Worm (Caenorhabditis elegans) whole organism, mixed stage, embryonic: ENCODE data around the gene K08D8.3.

Experiments
- M03D4.4 ChIP-seq: sonication (generic microtip); optimal IDR thresholded peaks from 2 replicates; lab custom pipeline; 2017; ENCODE audit warnings: mild to moderate bottlenecking, missing genetic modification characterization, missing compliant biosample characterization
- bed-3 ChIP-seq: fragments of 200-800 bp; sonication (Bioruptor generic); optimal IDR thresholded peaks from 3 replicates; lab custom pipeline; 2018; ENCODE audit warnings: mild to moderate bottlenecking, missing genetic modification characterization, moderate library complexity, missing compliant biosample characterization
- blmp-1 ChIP-seq: fragments of 150-350 bp; optimal IDR thresholded peaks from 2 replicates; lab custom pipeline; 2014; ENCODE audit warnings: missing biosample characterization, missing genetic modification characterization
- ceh-39 ChIP-seq: fragments of 150-350 bp; optimal IDR thresholded peaks from 2 replicates; lab custom pipeline; 2014; ENCODE audit warnings: missing biosample characterization, missing genetic modification characterization
- ceh-43 ChIP-seq: fragments of 200-800 bp; sonication (Bioruptor generic); optimal IDR thresholded peaks from 2 replicates; lab custom pipeline; 2018; ENCODE audit warnings: mild to moderate bottlenecking, missing genetic modification characterization, moderate library complexity, missing compliant biosample characterization
- ceh-83 ChIP-seq: fragments of 200-800 bp; sonication (Bioruptor generic); optimal IDR thresholded peaks from 2 replicates; lab custom pipeline; 2018; ENCODE audit warnings: mild to moderate bottlenecking, missing genetic modification characterization, missing compliant biosample characterization
- ces-1 ChIP-seq: fragments of 150-350 bp; optimal IDR thresholded peaks from 2 replicates; lab custom pipeline; 2014; ENCODE audit warnings: missing biosample characterization, missing genetic modification reagents, missing genetic modification characterization
- cnd-1 ChIP-seq: fragments of 200-800 bp; sonication (Bioruptor generic); optimal IDR thresholded peaks from 2 replicates; lab custom pipeline; 2018; ENCODE audit warnings: mild to moderate bottlenecking, missing genetic modification characterization, missing compliant biosample characterization
- drap-1 ChIP-seq: fragments of 200-800 bp; sonication (Bioruptor generic); optimal IDR thresholded peaks from 3 replicates; lab custom pipeline; 2018; ENCODE audit warnings: mild to moderate bottlenecking, missing genetic modification characterization, missing compliant biosample characterization
- elt-1 ChIP-seq: sonication (generic microtip); optimal IDR thresholded peaks from 2 replicates; lab custom pipeline; 2017; ENCODE audit warnings: missing genetic modification characterization, mild to moderate bottlenecking, missing compliant biosample characterization, antibody characterized with exemption, moderate library complexity, borderline replicate concordance; ENCODE audit not compliant: insufficient read depth
- elt-3 ChIP-seq: fragments of 150-350 bp; optimal IDR thresholded peaks from 2 replicates; lab custom pipeline; 2014; ENCODE audit warnings: missing biosample characterization, missing genetic modification characterization
- ham-2 ChIP-seq: fragments of 200-800 bp; sonication (Bioruptor generic); optimal IDR thresholded peaks from 2 replicates; lab custom pipeline; 2018; ENCODE audit warnings: mild to moderate bottlenecking, missing genetic modification characterization, missing compliant biosample characterization
- hlh-1 ChIP-seq: fragments of 150-350 bp; optimal IDR thresholded peaks from 2 replicates; lab custom pipeline; 2014; ENCODE audit warnings: missing biosample characterization, missing genetic modification reagents, missing genetic modification characterization
- lin-13 ChIP-seq: fragments of 150-350 bp; optimal IDR thresholded peaks from 2 replicates; lab custom pipeline; 2014; ENCODE audit warnings: missing biosample characterization, missing genetic modification characterization
- lin-32 ChIP-seq: fragments of 200-800 bp; sonication (Bioruptor generic); optimal IDR thresholded peaks from 2 replicates; lab custom pipeline; 2018; ENCODE audit warnings: mild to moderate bottlenecking, missing genetic modification characterization, missing compliant biosample characterization
- lsy-2 ChIP-seq: fragments of 150-350 bp; optimal IDR thresholded peaks from 2 replicates; lab custom pipeline; 2014; ENCODE audit warnings: missing biosample characterization, missing genetic modification characterization
- mab-5 ChIP-seq: fragments of 150-350 bp; optimal IDR thresholded peaks from 2 replicates; lab custom pipeline; 2014; ENCODE audit warnings: missing biosample characterization, missing genetic modification characterization
- mep-1 ChIP-seq: fragments of 150-350 bp; optimal IDR thresholded peaks from 2 replicates; lab custom pipeline; 2017; ENCODE audit warnings: missing biosample characterization, missing genetic modification reagents, missing genetic modification characterization, inconsistent platforms
- nhr-12 ChIP-seq: fragments of 150-350 bp; optimal IDR thresholded peaks from 2 replicates; lab custom pipeline; 2014; ENCODE audit warnings: missing biosample characterization, missing genetic modification characterization
- nhr-2 ChIP-seq: fragments of 150-350 bp; optimal IDR thresholded peaks from 2 replicates; lab custom pipeline; 2014; ENCODE audit warnings: missing biosample characterization, missing genetic modification characterization
- nhr-28 ChIP-seq: fragments of 150-350 bp; optimal IDR thresholded peaks from 2 replicates; lab custom pipeline; 2014; ENCODE audit warnings: missing biosample characterization, missing genetic modification characterization
- nhr-76 ChIP-seq: sonication (generic microtip); optimal IDR thresholded peaks from 2 replicates; lab custom pipeline; 2017; ENCODE audit warnings: missing biosample characterization, missing genetic modification characterization
- pha-4 ChIP-seq: fragments of 150-350 bp; optimal IDR thresholded peaks from 2 replicates; lab custom pipeline; 2018; ENCODE audit warnings: missing biosample characterization, missing genetic modification reagents, missing genetic modification characterization
- sem-2 ChIP-seq: fragments of 200-800 bp; sonication (Bioruptor generic); optimal IDR thresholded peaks from 2 replicates; lab custom pipeline; 2018; ENCODE audit warnings: mild to moderate bottlenecking, missing genetic modification characterization, missing compliant biosample characterization
- snpc-4 ChIP-seq: fragments of 150-350 bp; optimal IDR thresholded peaks from 2 replicates; lab custom pipeline; 2014; ENCODE audit warnings: missing biosample characterization, missing genetic modification characterization
- sptf-1 ChIP-seq: sonication (generic microtip); optimal IDR thresholded peaks from 2 replicates; lab custom pipeline; 2017; ENCODE audit warnings: mild to moderate bottlenecking, missing genetic modification characterization, moderate library complexity, missing compliant biosample characterization
- tbx-8 ChIP-seq: fragments of 200-800 bp; sonication (Bioruptor generic); optimal IDR thresholded peaks from 2 replicates; lab custom pipeline; 2018; ENCODE audit warnings: mild to moderate bottlenecking, missing genetic modification characterization, moderate library complexity, missing compliant biosample characterization
- unc-120 ChIP-seq: sonication (generic microtip); optimal IDR thresholded peaks from 2 replicates; lab custom pipeline; 2017; ENCODE audit warnings: missing genetic modification characterization, missing compliant biosample characterization; ENCODE audit not compliant: poor library complexity, severe bottlenecking
- unc-39 ChIP-seq: fragments of 150-350 bp; optimal IDR thresholded peaks from 2 replicates; lab custom pipeline; 2014; ENCODE audit warnings: missing biosample characterization, missing genetic modification characterization
- unc-62 ChIP-seq: fragments of 150-350 bp; optimal IDR thresholded peaks from 2 replicates; lab custom pipeline; 2014; ENCODE audit warnings: missing biosample characterization, missing genetic modification reagents, missing genetic modification characterization
- zip-8 ChIP-seq: fragments of 150-350 bp; optimal IDR thresholded peaks from 2 replicates; lab custom pipeline; 2014; ENCODE audit warnings: missing biosample characterization, missing genetic modification characterization
- ztf-11 ChIP-seq: fragments of 150-350 bp; optimal IDR thresholded peaks from 2 replicates; lab custom pipeline; 2014; ENCODE audit warnings: missing biosample characterization, missing genetic modification characterization

The K08D8.3 gene

ce11 chrIV:12906529-12906928 is at the start of gene K08D8.3:
K08D8.3 (minus strand) TSS chrIV:12906659.
- TF ChIP-seq nhr-2 (tag; lab: Kevin White, UChicago) (no peak), snpc-4 (tag; lab: Kevin White, UChicago) (no peak), nhr-12 (tag; lab: Kevin White, UChicago) (no peak), lin-13 (tag; lab: Kevin White, UChicago) (no peak), elt-1 (tag; lab: Kevin White, UChicago) (no peak), hlh-1 (tag; lab: Kevin White, UChicago) (no peak), pha-4 (no peak), blmp-1 (tag; lab: Kevin White, UChicago) (no peak), nhr-76 (no peak), cnd-1 (tag; lab: Kevin White, UChicago) (no peak), ceh-43 (GFP tag; lab: Kevin White, UChicago) (no peak), ztf-11 (tag; lab: Kevin White, UChicago) (no peak), lin-32 (GFP tag; lab: Kevin White, UChicago) (no peak), unc-120 (tag; lab: Kevin White, UChicago) (no peak)

- TF ChIP-seq pha-4 (no peak), tbx-8 (GFP tag; lab: Kevin White, UChicago) (no peak), bed-3 (GFP tag; lab: Kevin White, UChicago) (no peak), elt-1 (tag; lab: Kevin White, UChicago) (no peak), lsy-2 (no peak), nhr-2 (tag; lab: Kevin White, UChicago) (no peak), nhr-12 (tag; lab: Kevin White, UChicago) (no peak), lin-32 (GFP tag; lab: Kevin White, UChicago) (no peak), sptf-1 (no peak), unc-62 (GFP tag; lab: Kevin White, UChicago) (no peak), lin-13 (tag; lab: Kevin White, UChicago) (no peak), nhr-76 (no peak), ceh-39 (no peak), drap-1 (no peak), snpc-4 (tag; lab: Kevin White, UChicago) (no peak), ztf-11 (tag; lab: Kevin White, UChicago) (no peak)
Measured at ce11 chrIV:12948470-12948869, 42.0 kb upstream of the K08D8.3 start, which contains the start of gene F55G11.10. F55G11.10 (plus strand) TSS chrIV:12948770.

ce11 chrIV:12946488-12946887 is 40.0 kb upstream of the K08D8.3 start, which contains the start of gene F55G11.1:
F55G11.1 (minus strand) TSS chrIV:12946588.
- TF ChIP-seq cnd-1 (tag; lab: Kevin White, UChicago) (no peak), tbx-8 (GFP tag; lab: Kevin White, UChicago) (no peak), lsy-2 (no peak), sem-2 (GFP tag; lab: Kevin White, UChicago) (no peak), ceh-43 (GFP tag; lab: Kevin White, UChicago) (no peak), M03D4.4 (tag; lab: Kevin White, UChicago) (no peak), mep-1 (tag; lab: Kevin White, UChicago) (no peak), ham-2 (GFP tag; lab: Kevin White, UChicago) (no peak), unc-120 (tag; lab: Kevin White, UChicago) (no peak), nhr-28 (tag; lab: Kevin White, UChicago) (no peak), lin-32 (GFP tag; lab: Kevin White, UChicago) (no peak), nhr-12 (tag; lab: Kevin White, UChicago) (no peak), unc-62 (GFP tag; lab: Kevin White, UChicago) (no peak), nhr-2 (tag; lab: Kevin White, UChicago) (no peak)

ce11 chrIV:12942633-12943032 is 36.2 kb upstream of the K08D8.3 start, which contains the start of gene dct-19:
dct-19 (plus strand) TSS chrIV:12942933.
- TF ChIP-seq sem-2 (GFP tag; lab: Kevin White, UChicago) (no peak), unc-39 (no peak), zip-8 (tag; lab: Kevin White, UChicago) (no peak), nhr-12 (tag; lab: Kevin White, UChicago) (no peak), cnd-1 (tag; lab: Kevin White, UChicago) (no peak), ztf-11 (tag; lab: Kevin White, UChicago) (no peak), nhr-28 (tag; lab: Kevin White, UChicago) (no peak), elt-3 (tag; lab: Kevin White, UChicago) (no peak), ham-2 (GFP tag; lab: Kevin White, UChicago) (no peak), nhr-2 (tag; lab: Kevin White, UChicago) (no peak), mab-5 (no peak), M03D4.4 (tag; lab: Kevin White, UChicago) (no peak), ceh-83 (no peak), ces-1 (GFP tag; lab: Kevin White, UChicago) (no peak), unc-120 (tag; lab: Kevin White, UChicago) (no peak), elt-1 (tag; lab: Kevin White, UChicago) (no peak)
